Worm (Caenorhabditis elegans) whole organism, late embryonic: ENCODE measurements around the gene srb-17.

ENCODE experiments used
- C08G9.2 ChIP-seq: sonication (generic microtip); optimal IDR thresholded peaks from 2 replicates; lab custom pipeline; 2016; ENCODE audit warnings: mild to moderate bottlenecking, missing genetic modification characterization, moderate library complexity, missing compliant biosample characterization
- K02D7.2 ChIP-seq: sonication (generic microtip); optimal IDR thresholded peaks from 2 replicates; lab custom pipeline; 2017; ENCODE audit warnings: mild to moderate bottlenecking, missing genetic modification characterization, missing compliant biosample characterization
- K09A11.1 ChIP-seq: sonication (generic microtip); optimal IDR thresholded peaks from 2 replicates; lab custom pipeline; 2017; ENCODE audit warnings: antibody characterized with exemption, mild to moderate bottlenecking, missing genetic modification characterization, missing compliant biosample characterization; ENCODE audit not compliant: insufficient read depth
- ceh-19 ChIP-seq: fragments of 200-800 bp; sonication (Bioruptor generic); optimal IDR thresholded peaks from 2 replicates; lab custom pipeline; 2018; ENCODE audit warnings: mild to moderate bottlenecking, missing genetic modification characterization, missing compliant biosample characterization
- ceh-22 ChIP-seq: sonication (generic microtip); optimal IDR thresholded peaks from 2 replicates; lab custom pipeline; 2017; ENCODE audit warnings: missing biosample characterization, missing genetic modification characterization
- ceh-24 ChIP-seq: sonication (generic microtip); optimal IDR thresholded peaks from 2 replicates; lab custom pipeline; 2016; ENCODE audit warnings: mild to moderate bottlenecking, missing genetic modification characterization, missing compliant biosample characterization
- ceh-45 ChIP-seq: fragments of 200-800 bp; sonication (Bioruptor generic); IDR thresholded peaks from 2 replicates; pipeline ENCODE4 v1.3.6; 2022; ENCODE audit warnings: missing genetic modification reagents, missing genetic modification characterization, missing compliant biosample characterization
- ceh-48 ChIP-seq: sonication (generic microtip); optimal IDR thresholded peaks from 2 replicates; lab custom pipeline; 2016; ENCODE audit warnings: missing genetic modification characterization, inconsistent platforms, missing compliant biosample characterization
- che-1 ChIP-seq: sonication (generic microtip); optimal IDR thresholded peaks from 2 replicates; lab custom pipeline; 2016; ENCODE audit warnings: mild to moderate bottlenecking, missing genetic modification characterization, missing compliant biosample characterization
- elt-2 ChIP-seq: sonication (generic microtip); optimal IDR thresholded peaks from 2 replicates; lab custom pipeline; 2016; ENCODE audit warnings: missing genetic modification reagents, missing genetic modification characterization, missing compliant biosample characterization
- eyg-1 ChIP-seq: sonication (generic microtip); optimal IDR thresholded peaks from 2 replicates; lab custom pipeline; 2016; ENCODE audit warnings: missing genotype, missing genetic modification characterization, missing compliant biosample characterization
- fax-1 ChIP-seq: sonication (generic microtip); optimal IDR thresholded peaks from 2 replicates; lab custom pipeline; 2016; ENCODE audit warnings: missing genotype, missing genetic modification characterization, missing compliant biosample characterization
- fkh-10 ChIP-seq: fragments of 150-350 bp; optimal IDR thresholded peaks from 2 replicates; lab custom pipeline; 2014; ENCODE audit warnings: missing biosample characterization, missing genetic modification reagents, missing genetic modification characterization
- fkh-6 ChIP-seq: sonication (generic microtip); optimal IDR thresholded peaks from 2 replicates; lab custom pipeline; 2016; ENCODE audit warnings: missing genetic modification characterization, missing compliant biosample characterization
- gmeb-2 ChIP-seq: sonication (generic microtip); optimal IDR thresholded peaks from 2 replicates; lab custom pipeline; 2016; ENCODE audit warnings: missing genetic modification characterization, inconsistent platforms, missing compliant biosample characterization
- hlh-13 ChIP-seq: fragments of 200-800 bp; sonication (Bioruptor generic); optimal IDR thresholded peaks from 2 replicates; lab custom pipeline; 2018; ENCODE audit warnings: mild to moderate bottlenecking, missing genetic modification characterization, missing compliant biosample characterization
- hlh-6 ChIP-seq: sonication (generic microtip); optimal IDR thresholded peaks from 2 replicates; lab custom pipeline; 2016; ENCODE audit warnings: missing genotype, missing genetic modification characterization, missing compliant biosample characterization
- hlh-8 ChIP-seq: sonication (generic microtip); optimal IDR thresholded peaks from 2 replicates; lab custom pipeline; 2016; ENCODE audit warnings: missing genotype, missing genetic modification characterization, missing compliant biosample characterization
- lim-6 ChIP-seq: sonication (generic microtip); optimal IDR thresholded peaks from 2 replicates; lab custom pipeline; 2016; ENCODE audit warnings: missing genetic modification characterization, missing compliant biosample characterization
- nfya-1 ChIP-seq: sonication (generic microtip); optimal IDR thresholded peaks from 2 replicates; lab custom pipeline; 2017; ENCODE audit warnings: missing genetic modification characterization, mild to moderate bottlenecking, missing compliant biosample characterization, antibody characterized with exemption, moderate library complexity
- npax-4 ChIP-seq: sonication (generic microtip); optimal IDR thresholded peaks from 2 replicates; lab custom pipeline; 2016; ENCODE audit warnings: missing genetic modification characterization, missing compliant biosample characterization
- odd-2 ChIP-seq: sonication (generic microtip); optimal IDR thresholded peaks from 2 replicates; lab custom pipeline; 2017; ENCODE audit warnings: antibody characterized with exemption, mild to moderate bottlenecking, missing genetic modification characterization, missing compliant biosample characterization
- pag-3 ChIP-seq: sonication (generic microtip); optimal IDR thresholded peaks from 2 replicates; lab custom pipeline; 2016; ENCODE audit warnings: missing compliant biosample characterization, missing genetic modification characterization, borderline replicate concordance
- pax-1 ChIP-seq: fragments of 150-350 bp; optimal IDR thresholded peaks from 2 replicates; lab custom pipeline; 2014; ENCODE audit warnings: missing biosample characterization, missing genetic modification characterization
- pha-2 ChIP-seq: sonication (generic microtip); optimal IDR thresholded peaks from 2 replicates; lab custom pipeline; 2017; ENCODE audit warnings: mild to moderate bottlenecking, missing genetic modification characterization, missing compliant biosample characterization
- pros-1 ChIP-seq: fragments of 150-350 bp; optimal IDR thresholded peaks from 2 replicates; lab custom pipeline; 2014; ENCODE audit warnings: missing biosample characterization, missing genetic modification reagents, missing genetic modification characterization
- ref-2 ChIP-seq: sonication (generic microtip); optimal IDR thresholded peaks from 2 replicates; lab custom pipeline; 2016; ENCODE audit warnings: missing genetic modification characterization, missing compliant biosample characterization
- rnt-1 ChIP-seq: sonication (generic microtip); optimal IDR thresholded peaks from 2 replicates; lab custom pipeline; 2016; ENCODE audit warnings: missing genetic modification characterization, missing compliant biosample characterization
- tbx-7 ChIP-seq: sonication (generic microtip); optimal IDR thresholded peaks from 2 replicates; lab custom pipeline; 2016; ENCODE audit warnings: missing genotype, missing genetic modification characterization, missing compliant biosample characterization
- unc-55 ChIP-seq: sonication (generic microtip); optimal IDR thresholded peaks from 2 replicates; lab custom pipeline; 2017; ENCODE audit warnings: missing biosample characterization, missing genetic modification reagents, missing genetic modification characterization

srb-17 gene

DNA sequence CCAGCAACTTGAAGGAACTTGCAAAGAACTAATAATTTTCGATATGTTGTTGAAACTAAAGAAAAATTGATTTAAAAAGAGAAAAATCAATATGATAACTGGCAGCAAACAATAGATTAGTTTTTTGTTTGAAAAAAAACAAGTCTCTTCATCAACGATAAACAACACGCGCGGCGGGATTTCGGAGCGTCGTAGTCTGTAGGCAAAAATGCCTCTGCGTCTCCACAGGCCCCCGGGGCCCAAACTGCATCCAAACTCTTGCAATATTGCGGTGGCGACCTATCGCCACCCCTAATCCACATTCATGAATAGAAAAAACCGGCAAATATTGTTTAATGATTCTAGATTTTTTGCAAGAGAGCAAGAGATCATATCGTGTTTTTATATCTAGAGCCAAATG, 31.9 kb downstream of the srb-17 start:
- TF ChIP-seq pag-3 (tag; lab: Kevin White, UChicago): no peak
- no peak for TF ChIP-seq npax-4 (tag; lab: Kevin White, UChicago)
- TF ChIP-seq elt-2: peak; percentile 55
- peak; percentile 51 for TF ChIP-seq nfya-1
- no peak for TF ChIP-seq pax-1 (tag; lab: Kevin White, UChicago)

- TF ChIP-seq ceh-19 (GFP tag; lab: Kevin White, UChicago) (no peak), fkh-6 (tag; lab: Kevin White, UChicago) (no peak), hlh-8 (tag; lab: Kevin White, UChicago) (no peak), fax-1 (no peak), che-1 (tag; lab: Kevin White, UChicago) (no peak), eyg-1 (tag; lab: Kevin White, UChicago) (no peak), hlh-6 (tag; lab: Kevin White, UChicago) (no peak), unc-55 (no peak), ceh-22 (tag; lab: Kevin White, UChicago) (no peak), gmeb-2 (no peak)
Measured at ce11 chrIV:10424535-10424934, 32.5 kb downstream of the srb-17 start, which contains the start of gene F13B12.1. F13B12.1 (minus strand) TSS chrIV:10424635.

- TF ChIP-seq nfya-1: peak; percentile 9
- TF ChIP-seq rnt-1 (tag; lab: Kevin White, UChicago): peak; percentile 12
- TF ChIP-seq C08G9.2: no peak
Measured at ce11 chrIV:10422230-10422629, 34.8 kb downstream of the srb-17 start.

ce11 chrIV:10421256-10421655, 35.8 kb downstream of the srb-17 start:
- no peak for TF ChIP-seq fkh-6 (tag; lab: Kevin White, UChicago)
- TF ChIP-seq K02D7.2: no peak
- TF ChIP-seq che-1 (tag; lab: Kevin White, UChicago): no peak
- no peak for TF ChIP-seq fkh-10 (GFP tag; lab: Kevin White, UChicago)
- TF ChIP-seq pag-3 (tag; lab: Kevin White, UChicago): no peak
- no peak for TF ChIP-seq odd-2 (tag; lab: Kevin White, UChicago)

ce11 chrIV:10420440-10420839, 36.6 kb downstream of the srb-17 start:
- no peak for TF ChIP-seq ceh-48 (tag; lab: Kevin White, UChicago)
- no peak for TF ChIP-seq npax-4 (tag; lab: Kevin White, UChicago)
- no peak for TF ChIP-seq ceh-22 (tag; lab: Kevin White, UChicago)
- TF ChIP-seq pax-1 (tag; lab: Kevin White, UChicago): no peak
- no peak for TF ChIP-seq ceh-24 (tag; lab: Kevin White, UChicago)
- no peak for TF ChIP-seq hlh-8 (tag; lab: Kevin White, UChicago)
- TF ChIP-seq pros-1 (tag; lab: Kevin White, UChicago): no peak
- no peak for TF ChIP-seq ceh-45 (GFP tag; lab: Robert Waterston, UW)
- TF ChIP-seq elt-2: no peak
- no peak for TF ChIP-seq lim-6
- TF ChIP-seq fkh-10 (GFP tag; lab: Kevin White, UChicago): no peak
- TF ChIP-seq hlh-13: no peak
- no peak for TF ChIP-seq ref-2 (tag; lab: Kevin White, UChicago)
- no peak for TF ChIP-seq ceh-19 (GFP tag; lab: Kevin White, UChicago)
- TF ChIP-seq tbx-7: no peak
- TF ChIP-seq pha-2: no peak

DNA sequence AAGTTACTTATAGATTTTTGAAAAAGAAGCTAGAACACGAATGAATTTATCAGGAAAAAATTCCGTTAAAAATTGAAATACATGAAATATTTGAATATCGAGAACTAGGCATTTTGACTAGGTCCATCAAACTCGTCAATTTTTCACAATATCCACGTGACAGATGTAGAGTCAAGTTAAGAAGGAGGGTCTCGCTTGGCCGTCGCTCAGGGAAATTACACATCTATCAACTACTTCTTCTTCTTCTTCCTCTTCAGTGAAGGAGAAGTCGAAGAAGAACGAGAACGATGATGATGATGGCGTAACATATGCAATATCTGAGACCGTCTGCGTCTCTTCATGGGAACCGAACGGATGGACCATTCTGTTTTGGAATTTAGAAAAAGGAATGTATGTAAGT, 37.1 kb downstream of the srb-17 start:
- TF ChIP-seq ceh-22 (tag; lab: Kevin White, UChicago) (no peak), ref-2 (tag; lab: Kevin White, UChicago) (no peak), unc-55 (peak; percentile 84), K09A11.1 (tag; lab: Kevin White, UChicago) (no peak)
